Fruit fly (Drosophila melanogaster) whole organism, prepupa: ENCODE data around the gene Sgs5bis.

Experiments used
- Blimp-1 ChIP-seq: fragments of 200-800 bp; sonication (Bioruptor generic); optimal IDR thresholded peaks from 3 replicates; lab custom pipeline; 2017; ENCODE audit warnings: missing biosample characterization, missing genetic modification characterization, mild to moderate bottlenecking, moderate library complexity, missing genetic modification reagents
- CG10669 ChIP-seq: fragments of 200-800 bp; sonication (Bioruptor generic); optimal IDR thresholded peaks from 3 replicates; lab custom pipeline; 2018; ENCODE audit warnings: missing biosample characterization, mild to moderate bottlenecking, missing genetic modification characterization, moderate library complexity
- CG11762 ChIP-seq: fragments of 200-800 bp; sonication (Bioruptor generic); optimal IDR thresholded peaks from 3 replicates; lab custom pipeline; 2016; ENCODE audit warnings: missing biosample characterization, missing genetic modification characterization; ENCODE audit not compliant: insufficient read depth
- CG15336 ChIP-seq: fragments of 200-800 bp; sonication (Bioruptor generic); IDR thresholded peaks from 2 replicates; pipeline ENCODE4 v1.3.6; 2022; ENCODE audit warnings: missing biosample characterization, missing genetic modification characterization
- CG1621 ChIP-seq: fragments of 200-800 bp; sonication (Bioruptor generic); optimal IDR thresholded peaks from 3 replicates; lab custom pipeline; 2018; ENCODE audit warnings: missing biosample characterization, mild to moderate bottlenecking, missing genetic modification characterization
- CG32006 ChIP-seq: fragments of 200-800 bp; sonication (Bioruptor generic); optimal IDR thresholded peaks from 3 replicates; lab custom pipeline; 2017; ENCODE audit warnings: missing biosample characterization, mild to moderate bottlenecking, missing genetic modification characterization
- CG34406 ChIP-seq: fragments of 200-800 bp; sonication (Bioruptor generic); optimal IDR thresholded peaks from 3 replicates; lab custom pipeline; 2016; ENCODE audit warnings: missing biosample characterization, missing genetic modification characterization
- CG4318 ChIP-seq: fragments of 200-800 bp; sonication (Bioruptor generic); optimal IDR thresholded peaks from 3 replicates; lab custom pipeline; 2017; ENCODE audit warnings: missing biosample characterization, mild to moderate bottlenecking, missing genetic modification characterization
- CG6163 ChIP-seq: fragments of 200-800 bp; sonication (Bioruptor generic); IDR thresholded peaks from 3 replicates; pipeline ENCODE4 v1.3.6; 2022; ENCODE audit warnings: missing biosample characterization, missing genetic modification characterization
- CG6276 ChIP-seq: fragments of 200-800 bp; sonication (Bioruptor generic); optimal IDR thresholded peaks from 2 replicates; lab custom pipeline; 2017; ENCODE audit warnings: missing biosample characterization, mild to moderate bottlenecking, missing genetic modification characterization
- CG8119 ChIP-seq: fragments of 200-800 bp; sonication (Bioruptor generic); IDR thresholded peaks from 3 replicates; pipeline ENCODE4 v1.3.6; 2022; ENCODE audit warnings: missing biosample characterization, missing genetic modification characterization
- CG8632 ChIP-seq: fragments of 200-800 bp; sonication (Bioruptor generic); optimal IDR thresholded peaks from 3 replicates; lab custom pipeline; 2016; ENCODE audit warnings: missing biosample characterization, missing genetic modification characterization
- Eip78C ChIP-seq: fragments of 200-800 bp; sonication (Bioruptor generic); peaks from one replicate; lab custom pipeline; 2016; ENCODE audit warnings: missing biosample characterization, missing genetic modification characterization
- Ets21C ChIP-seq: fragments of 200-800 bp; sonication (Bioruptor generic); optimal IDR thresholded peaks from 3 replicates; lab custom pipeline; 2016; ENCODE audit warnings: missing biosample characterization, missing genetic modification characterization
- Ets96B ChIP-seq: fragments of 200-800 bp; optimal IDR thresholded peaks from 2 replicates; lab custom pipeline; 2019; ENCODE audit warnings: missing biosample characterization, mild to moderate bottlenecking, missing genetic modification characterization, moderate library complexity
- Hr39 ChIP-seq: fragments of 200-800 bp; sonication (Bioruptor generic); optimal IDR thresholded peaks from 2 replicates; lab custom pipeline; 2016; ENCODE audit warnings: missing biosample characterization, missing genetic modification characterization
- Lpt ChIP-seq: fragments of 200-800 bp; sonication (Bioruptor generic); optimal IDR thresholded peaks from 3 replicates; lab custom pipeline; 2016; ENCODE audit warnings: missing biosample characterization, missing genetic modification characterization
- OdsH ChIP-seq: fragments of 200-800 bp; sonication (Bioruptor generic); optimal IDR thresholded peaks from 3 replicates; lab custom pipeline; 2016; ENCODE audit warnings: missing biosample characterization, missing genetic modification characterization
- Smox ChIP-seq: fragments of 200-800 bp; sonication (Bioruptor generic); optimal IDR thresholded peaks from 3 replicates; lab custom pipeline; 2016; ENCODE audit warnings: missing biosample characterization, missing genetic modification characterization
- Sox14 ChIP-seq: fragments of 200-800 bp; sonication (Bioruptor generic); optimal IDR thresholded peaks from 3 replicates; lab custom pipeline; 2016; ENCODE audit warnings: missing biosample characterization, missing genetic modification characterization
- Sox15 ChIP-seq: fragments of 200-800 bp; sonication (Bioruptor generic); optimal IDR thresholded peaks from 3 replicates; lab custom pipeline; 2016; ENCODE audit warnings: missing biosample characterization, missing genetic modification characterization
- dsx ChIP-seq: fragments of 200-800 bp; optimal IDR thresholded peaks from 3 replicates; lab custom pipeline; 2019; ENCODE audit warnings: missing biosample characterization, mild to moderate bottlenecking, missing genetic modification characterization, moderate library complexity; ENCODE audit not compliant: poor library complexity, severe bottlenecking
- lz ChIP-seq: fragments of 200-800 bp; sonication (Bioruptor generic); optimal IDR thresholded peaks from 3 replicates; lab custom pipeline; 2016; ENCODE audit warnings: missing biosample characterization, missing genetic modification characterization
- net ChIP-seq: fragments of 200-800 bp; sonication (Bioruptor generic); optimal IDR thresholded peaks from 3 replicates; lab custom pipeline; 2016; ENCODE audit warnings: missing biosample characterization, missing genetic modification characterization
- ss ChIP-seq, 2 experiments: fragments of 200-800 bp; sonication (Bioruptor generic); optimal IDR thresholded peaks; 2 replicates in 1 of 2; 3 replicates in 1 of 2; lab custom pipeline; 2017 to 2018; ENCODE audit warnings: mild to moderate bottlenecking in 2 of 2, missing biosample characterization in 2 of 2, missing genetic modification characterization in 2 of 2, moderate library complexity in 1 of 2
- svp ChIP-seq: fragments of 200-800 bp; sonication (Bioruptor generic); peaks from one replicate; lab custom pipeline; 2016; ENCODE audit warnings: missing biosample characterization, missing genetic modification characterization

Gene Sgs5bis

DNA sequence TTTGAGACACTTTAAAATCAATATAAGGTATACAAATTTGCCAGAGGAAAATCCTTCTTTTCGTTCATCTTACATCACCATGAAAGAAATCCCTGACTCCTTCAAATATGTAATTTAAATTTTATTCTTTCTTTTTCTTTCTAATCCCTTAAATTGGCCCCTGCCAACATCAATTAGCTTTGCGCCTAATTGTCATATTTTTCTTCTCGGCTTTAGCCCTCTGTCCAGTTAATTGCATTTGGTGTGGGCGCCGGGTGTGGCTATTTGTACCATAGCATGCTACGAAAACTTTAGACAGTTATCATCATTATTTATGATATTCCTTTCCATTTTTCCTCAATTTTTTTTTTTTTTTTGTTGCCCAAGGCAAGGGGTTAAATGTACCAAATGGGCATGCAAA, 36.2 kb downstream of the Sgs5bis start, which contains the start of gene CG43175:
CG43175 (plus strand) TSS at position 301 of the 400 bp plus-strand sequence.
- TF ChIP-seq Sox14 (GFP tag; lab: Kevin White, UChicago) = no peak
- no peak for TF ChIP-seq Ets96B (tag; lab: Kevin White, UChicago)
- no peak for TF ChIP-seq CG10669
- no peak for TF ChIP-seq CG15336 (GFP tag; lab: Robert Waterston, UW)
- no peak for TF ChIP-seq CG11762 (GFP tag; lab: Kevin White, UChicago)
- no peak for TF ChIP-seq ss (GFP tag; optimal IDR thresholded peaks at IDR 0.05; lab: Kevin White, UChicago)
- no peak for TF ChIP-seq Sox15 (GFP tag; lab: Kevin White, UChicago)
- TF ChIP-seq OdsH (GFP tag; lab: Kevin White, UChicago) = no peak
- no peak for TF ChIP-seq Lpt (GFP tag; lab: Kevin White, UChicago)
- no peak for TF ChIP-seq Hr39
- no peak for TF ChIP-seq CG34406 (GFP tag; lab: Kevin White, UChicago)
- TF ChIP-seq Blimp-1 = no peak
- no peak for TF ChIP-seq CG6163
- TF ChIP-seq CG4318 (GFP tag; lab: Kevin White, UChicago) = no peak
- no peak for TF ChIP-seq Ets21C
- no peak for TF ChIP-seq dsx (GFP tag; lab: Kevin White, UChicago)
- no peak for TF ChIP-seq CG8632
- no peak for TF ChIP-seq svp (GFP tag; lab: Kevin White, UChicago)
- TF ChIP-seq CG32006 (GFP tag; lab: Kevin White, UChicago) = no peak
- TF ChIP-seq lz (GFP tag; lab: Kevin White, UChicago) = no peak
- TF ChIP-seq, all 60 proteins: peak for 0

DNA sequence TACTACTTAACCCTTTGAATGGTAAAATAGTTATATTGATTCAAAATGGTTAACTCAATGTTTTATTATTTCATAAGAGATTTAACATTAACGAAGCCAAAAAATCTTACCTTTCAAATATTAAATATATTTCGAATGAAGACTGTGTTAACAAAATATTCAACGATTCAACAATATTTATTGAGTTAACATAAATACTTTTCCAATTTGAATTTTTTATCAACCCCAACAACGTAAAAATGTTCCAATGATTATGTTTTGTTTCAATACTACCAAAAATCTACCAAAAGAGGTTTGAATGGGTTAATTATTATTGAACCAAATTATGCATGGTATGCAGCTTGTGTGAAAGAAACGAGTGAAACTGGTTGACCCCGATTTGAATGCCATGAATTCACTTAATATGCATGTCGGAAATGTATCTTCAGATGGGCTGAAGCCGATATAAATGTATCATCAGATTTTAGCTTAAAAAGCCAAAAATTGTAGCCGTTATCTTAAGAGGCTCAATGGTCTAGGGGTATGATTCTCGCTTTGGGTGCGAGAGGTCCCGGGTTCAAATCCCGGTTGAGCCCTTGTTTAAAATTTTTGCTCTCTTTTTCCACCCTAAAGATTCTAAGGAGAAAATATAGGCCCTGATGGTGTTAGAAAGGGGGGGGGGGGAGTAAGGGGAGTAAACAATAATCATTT, 37.1 kb downstream of the Sgs5bis start:
- TF ChIP-seq Eip78C (GFP tag; lab: Kevin White, UChicago) (peak; percentile 81), CG1621 (tag; lab: Kevin White, UChicago) (no peak), CG15336 (GFP tag; lab: Robert Waterston, UW) (no peak), CG6276 (no peak), svp (GFP tag; lab: Kevin White, UChicago) (peak; percentile 44), CG8119 (GFP tag; lab: Robert Waterston, UW) (no peak)

- TF ChIP-seq Smox (GFP tag; lab: Kevin White, UChicago) = no peak
- TF ChIP-seq net (GFP tag; lab: Kevin White, UChicago) = no peak
- TF ChIP-seq lz (GFP tag; lab: Kevin White, UChicago) = no peak
- peak; percentile 77 for TF ChIP-seq svp (GFP tag; lab: Kevin White, UChicago)
- no peak for TF ChIP-seq CG1621 (tag; lab: Kevin White, UChicago)
- TF ChIP-seq, all 60 proteins: peak for 1
These were observed 49.8 kb downstream of the Sgs5bis start for dm6 chr3R:17644019-17644418.
